Worm (Caenorhabditis elegans) whole organism, L3 larva: ENCODE measurements around the gene helq-1.
A peak's percentile ranks its signal among the peaks of the same experiment; 100 is the strongest.

Experiments
- R02D3.7 ChIP-seq: fragments of 150-350 bp; optimal IDR thresholded peaks from 2 replicates; lab custom pipeline; 2014; ENCODE audit warnings: missing biosample characterization, missing genetic modification characterization
- ZK546.5 ChIP-seq: sonication (generic microtip); optimal IDR thresholded peaks from 2 replicates; lab custom pipeline; 2017; ENCODE audit warnings: missing biosample characterization, missing genetic modification characterization
- aly-2 ChIP-seq: fragments of 150-350 bp; optimal IDR thresholded peaks from 2 replicates; lab custom pipeline; 2014; ENCODE audit warnings: missing biosample characterization, missing genetic modification characterization
- ama-1 ChIP-seq: fragments of 150-350 bp; optimal IDR thresholded peaks from 2 replicates; lab custom pipeline; 2018
- ceh-28 ChIP-seq: fragments of 150-350 bp; optimal IDR thresholded peaks from 2 replicates; lab custom pipeline; 2014; ENCODE audit warnings: missing biosample characterization, missing genetic modification reagents, missing genetic modification characterization
- ceh-82 ChIP-seq: fragments of 150-350 bp; optimal IDR thresholded peaks from 2 replicates; lab custom pipeline; 2014; ENCODE audit warnings: missing biosample characterization, missing genetic modification characterization
- ceh-9 ChIP-seq: sonication (generic microtip); optimal IDR thresholded peaks from 2 replicates; lab custom pipeline; 2018; ENCODE audit warnings: missing biosample characterization, missing genetic modification characterization
- daf-12 ChIP-seq: fragments of 150-350 bp; optimal IDR thresholded peaks from 2 replicates; lab custom pipeline; 2014; ENCODE audit warnings: missing biosample characterization, missing genetic modification reagents, missing genetic modification characterization
- egl-27 ChIP-seq: sonication (generic microtip); optimal IDR thresholded peaks from 4 replicates; lab custom pipeline; 2017; ENCODE audit warnings: missing biosample characterization, missing genetic modification reagents, missing genetic modification characterization
- egl-5 ChIP-seq: fragments of 150-350 bp; optimal IDR thresholded peaks from 2 replicates; lab custom pipeline; 2017; ENCODE audit warnings: missing biosample characterization, missing genetic modification reagents, missing genetic modification characterization, inconsistent platforms
- elt-1 ChIP-seq: fragments of 150-350 bp; optimal IDR thresholded peaks from 2 replicates; lab custom pipeline; 2014; ENCODE audit warnings: missing biosample characterization, missing genetic modification characterization
- eor-1 ChIP-seq, 2 experiments: fragments of 150-350 bp; optimal IDR thresholded peaks; 2 replicates each; lab custom pipeline; 2014 to 2018; ENCODE audit warnings: missing biosample characterization in 2 of 2, missing genetic modification characterization in 2 of 2
- fkh-10 ChIP-seq: sonication (generic microtip); optimal IDR thresholded peaks from 2 replicates; lab custom pipeline; 2017; ENCODE audit warnings: missing biosample characterization, missing genetic modification reagents, missing genetic modification characterization
- fkh-2 ChIP-seq: fragments of 150-350 bp; optimal IDR thresholded peaks from 2 replicates; lab custom pipeline; 2014; ENCODE audit warnings: missing biosample characterization, missing genetic modification reagents, missing genetic modification characterization
- fos-1 ChIP-seq: fragments of 150-350 bp; optimal IDR thresholded peaks from 2 replicates; lab custom pipeline; 2014; ENCODE audit warnings: missing biosample characterization, missing genetic modification characterization
- jun-1 ChIP-seq: fragments of 150-350 bp; optimal IDR thresholded peaks from 2 replicates; lab custom pipeline; 2014; ENCODE audit warnings: missing biosample characterization, missing genetic modification reagents, missing genetic modification characterization
- lin-39 ChIP-seq: fragments of 150-350 bp; optimal IDR thresholded peaks from 2 replicates; lab custom pipeline; 2018; ENCODE audit warnings: missing biosample characterization, missing genetic modification reagents, missing genetic modification characterization
- lsy-12 ChIP-seq: sonication (generic microtip); optimal IDR thresholded peaks from 2 replicates; lab custom pipeline; 2016; ENCODE audit warnings: mild to moderate bottlenecking, missing genetic modification characterization, missing compliant biosample characterization
- mdl-1 ChIP-seq: fragments of 150-350 bp; optimal IDR thresholded peaks from 2 replicates; lab custom pipeline; 2014; ENCODE audit warnings: missing biosample characterization, missing genetic modification characterization
- mml-1 ChIP-seq: fragments of 150-350 bp; sonication (generic microtip); optimal IDR thresholded peaks from 3 replicates; lab custom pipeline; 2014; ENCODE audit warnings: missing biosample characterization, missing genetic modification characterization
- nfya-1 ChIP-seq: sonication (generic microtip); optimal IDR thresholded peaks from 2 replicates; lab custom pipeline; 2017; ENCODE audit warnings: missing genetic modification characterization, mild to moderate bottlenecking, missing compliant biosample characterization, antibody characterized with exemption, moderate library complexity; ENCODE audit not compliant: insufficient read depth
- nhr-11 ChIP-seq: fragments of 150-350 bp; optimal IDR thresholded peaks from 2 replicates; lab custom pipeline; 2014; ENCODE audit warnings: missing biosample characterization, missing genetic modification characterization
- nhr-12 ChIP-seq: fragments of 150-350 bp; optimal IDR thresholded peaks from 2 replicates; lab custom pipeline; 2014; ENCODE audit warnings: missing biosample characterization, missing genetic modification characterization
- nhr-23 ChIP-seq: fragments of 150-350 bp; optimal IDR thresholded peaks from 2 replicates; lab custom pipeline; 2014; ENCODE audit warnings: missing biosample characterization, missing genetic modification reagents, missing genetic modification characterization
- nhr-28 ChIP-seq: fragments of 150-350 bp; optimal IDR thresholded peaks from 2 replicates; lab custom pipeline; 2014; ENCODE audit warnings: missing biosample characterization, missing genetic modification characterization
- nhr-67 ChIP-seq: fragments of 150-350 bp; optimal IDR thresholded peaks from 2 replicates; lab custom pipeline; 2014; ENCODE audit warnings: missing biosample characterization, missing genetic modification characterization
- nhr-76 ChIP-seq: fragments of 150-350 bp; sonication (generic microtip); optimal IDR thresholded peaks from 5 replicates; lab custom pipeline; 2014; ENCODE audit warnings: missing biosample characterization, missing genetic modification characterization
- nhr-77 ChIP-seq: fragments of 150-350 bp; optimal IDR thresholded peaks from 2 replicates; lab custom pipeline; 2014; ENCODE audit warnings: missing biosample characterization, missing genetic modification characterization
- pha-4 ChIP-seq: fragments of 150-350 bp; optimal IDR thresholded peaks from 2 replicates; lab custom pipeline; 2014; ENCODE audit warnings: missing biosample characterization, missing genetic modification reagents, missing genetic modification characterization
- skn-1 ChIP-seq: fragments of 150-350 bp; optimal IDR thresholded peaks from 2 replicates; lab custom pipeline; 2014; ENCODE audit warnings: missing biosample characterization, missing genetic modification characterization
- tbx-2 ChIP-seq: sonication (generic microtip); optimal IDR thresholded peaks from 2 replicates; lab custom pipeline; 2016; ENCODE audit warnings: mild to moderate bottlenecking, missing genetic modification characterization, missing compliant biosample characterization
- unc-39 ChIP-seq: sonication (generic microtip); optimal IDR thresholded peaks from 4 replicates; lab custom pipeline; 2017; ENCODE audit warnings: missing biosample characterization, missing genetic modification characterization
- unc-62 ChIP-seq: fragments of 150-350 bp; sonication (generic microtip); optimal IDR thresholded peaks from 4 replicates; lab custom pipeline; 2014; ENCODE audit warnings: missing biosample characterization, missing genetic modification reagents, missing genetic modification characterization
- zag-1 ChIP-seq: fragments of 150-350 bp; optimal IDR thresholded peaks from 2 replicates; lab custom pipeline; 2014; ENCODE audit warnings: missing biosample characterization, missing genetic modification characterization
- ztf-11 ChIP-seq: fragments of 150-350 bp; optimal IDR thresholded peaks from 2 replicates; lab custom pipeline; 2014; ENCODE audit warnings: missing biosample characterization, missing genetic modification characterization
- ztf-4 ChIP-seq: fragments of 150-350 bp; optimal IDR thresholded peaks from 2 replicates; lab custom pipeline; 2014; ENCODE audit warnings: missing biosample characterization, missing genetic modification characterization

Gene helq-1

ce11 chrIII:558083-558482 lies 28.8 kb downstream of the helq-1 start:
- TF ChIP-seq fkh-2 (tag; lab: Kevin White, UChicago) (no peak), egl-27 (tag; lab: Kevin White, UChicago) (no peak)

ce11 chrIII:555650-556049 lies 31.3 kb downstream of the helq-1 start, which contains the start of gene B0353.1:
B0353.1 (plus strand) TSS chrIII:555950.
- TF ChIP-seq nfya-1 (tag; lab: Kevin White, UChicago) (no peak), unc-39 (tag; lab: Kevin White, UChicago) (no peak), nhr-77 (tag; lab: Kevin White, UChicago) (no peak), aly-2 (no peak), nhr-11 (tag; lab: Kevin White, UChicago) (no peak), egl-27 (tag; lab: Kevin White, UChicago) (no peak), nhr-28 (tag; lab: Kevin White, UChicago) (no peak), elt-1 (tag; lab: Kevin White, UChicago) (no peak), ceh-82 (tag; lab: Kevin White, UChicago) (no peak), ZK546.5 (tag; lab: Kevin White, UChicago) (no peak), tbx-2 (tag; lab: Kevin White, UChicago) (no peak), unc-62 (GFP tag; lab: Kevin White, UChicago) (no peak), ceh-28 (no peak)

ce11 chrIII:549231-549630 lies 37.7 kb downstream of the helq-1 start:
- TF ChIP-seq ama-1 (lab: Kevin White, UChicago) = no peak
- TF ChIP-seq ztf-11 (tag; lab: Kevin White, UChicago) = no peak
- no peak for TF ChIP-seq mdl-1 (tag; lab: Kevin White, UChicago)
- TF ChIP-seq nhr-11 (tag; lab: Kevin White, UChicago) = no peak
- no peak for TF ChIP-seq egl-5
- TF ChIP-seq ceh-9 (tag; lab: Kevin White, UChicago) = no peak
- no peak for TF ChIP-seq fkh-10 (GFP tag; lab: Kevin White, UChicago)
- TF ChIP-seq skn-1 (tag; lab: Kevin White, UChicago) = no peak
- no peak for TF ChIP-seq pha-4 (tag; lab: Kevin White, UChicago)
- no peak for TF ChIP-seq nhr-12 (tag; lab: Kevin White, UChicago)
- no peak for TF ChIP-seq mml-1 (tag; lab: Kevin White, UChicago)
- TF ChIP-seq aly-2 = no peak
- no peak for TF ChIP-seq nhr-67
- TF ChIP-seq lin-39 (tag; lab: Kevin White, UChicago) = no peak
- TF ChIP-seq ztf-4 (tag; lab: Kevin White, UChicago) = no peak
- no peak for TF ChIP-seq egl-27 (tag; lab: Kevin White, UChicago)
- TF ChIP-seq eor-1 (tag; optimal IDR thresholded peaks at IDR 0.05; lab: Kevin White, UChicago) = no peak

- peak; percentile 85 for TF ChIP-seq elt-1 (tag; lab: Kevin White, UChicago)
- no peak for TF ChIP-seq daf-12 (tag; lab: Kevin White, UChicago)
- TF ChIP-seq nhr-23 (tag; lab: Kevin White, UChicago) = no peak
These were observed 39.2 kb downstream of the helq-1 start for ce11 chrIII:547709-548108.

ce11 chrIII:541766-542165 lies 45.1 kb downstream of the helq-1 start, which contains the start of gene T22F7.1:
T22F7.1 (plus strand) TSS chrIII:542066.
- TF ChIP-seq ztf-11 (tag; lab: Kevin White, UChicago) (no peak), fkh-10 (GFP tag; lab: Kevin White, UChicago) (no peak), lsy-12 (tag; lab: Kevin White, UChicago) (no peak), R02D3.7 (tag; lab: Kevin White, UChicago) (no peak), jun-1 (tag; lab: Kevin White, UChicago) (no peak), skn-1 (tag; lab: Kevin White, UChicago) (no peak), ZK546.5 (tag; lab: Kevin White, UChicago) (no peak), nfya-1 (tag; lab: Kevin White, UChicago) (no peak), zag-1 (no peak), aly-2 (no peak), nhr-11 (tag; lab: Kevin White, UChicago) (no peak), fos-1 (tag; lab: Kevin White, UChicago) (no peak), ztf-4 (tag; lab: Kevin White, UChicago) (no peak), nhr-23 (tag; lab: Kevin White, UChicago) (no peak), ceh-9 (tag; lab: Kevin White, UChicago) (no peak), unc-62 (GFP tag; lab: Kevin White, UChicago) (no peak), nhr-77 (tag; lab: Kevin White, UChicago) (no peak), nhr-76 (tag; lab: Kevin White, UChicago) (no peak), unc-39 (tag; lab: Kevin White, UChicago) (no peak)
- TF ChIP-seq, all 47 proteins: peak for 0
